Fruit fly (Drosophila melanogaster): ENCODE results near the gene Cpr23B.

The Cpr23B gene

dm6 chr2L:2815673-2816072, 22.5 kb upstream of the Cpr23B start, which contains the start of gene G6P:
TSS of gene G6P (minus strand) at chr2L:2815760.
- TF ChIP-seq CG5204 (GFP tag; optimal IDR thresholded peaks at IDR 0.05): no peak
- TF ChIP-seq kay (GFP tag; ENCODE audit: borderline replicate concordance): no peak
- no peak for TF ChIP-seq Crg-1 (GFP tag; optimal IDR thresholded peaks at IDR 0.05)

dm6 chr2L:2825406-2825805, 12.8 kb upstream of the Cpr23B start, which contains the start of gene CG3123:
TSS of gene CG3123 (minus strand) at chr2L:2825506.
- no peak for TF ChIP-seq tj (GFP tag; optimal IDR thresholded peaks at IDR 0.05)

- TF ChIP-seq CG12768 (GFP tag; optimal IDR thresholded peaks at IDR 0.05): no peak
- no peak for TF ChIP-seq CG33017 (tag; optimal IDR thresholded peaks at IDR 0.05)
- no peak for TF ChIP-seq kay (GFP tag; ENCODE audit: borderline replicate concordance)
- peak; percentile 18 for TF ChIP-seq pad (GFP tag; optimal IDR thresholded peaks at IDR 0.05)
- TF ChIP-seq ovo (GFP tag; optimal IDR thresholded peaks at IDR 0.05): peak; percentile 13
Measured at dm6 chr2L:2829637-2830340, 8.4 kb upstream of the Cpr23B start, which contains the start of gene Duox. TSS of gene Duox (minus strand) at chr2L:2830248.

dm6 chr2L:2830341-2830800, 7.8 kb upstream of the Cpr23B start:
- TF ChIP-seq CG11617 (GFP tag; optimal IDR thresholded peaks at IDR 0.05): no peak
- TF ChIP-seq CG5204 (GFP tag; optimal IDR thresholded peaks at IDR 0.05): peak; percentile 32
- no peak for TF ChIP-seq tj (GFP tag; optimal IDR thresholded peaks at IDR 0.05)
- TF ChIP-seq Mnt (GFP tag; optimal IDR thresholded peaks at IDR 0.05): no peak
- TF ChIP-seq bab1 (GFP tag; optimal IDR thresholded peaks at IDR 0.05): peak; percentile 12
- TF ChIP-seq toe (GFP tag; optimal IDR thresholded peaks at IDR 0.05): peak; percentile 9
- TF ChIP-seq CG14711 (tag; optimal IDR thresholded peaks at IDR 0.05): no peak
- peak; percentile 56 for TF ChIP-seq CG7045 (GFP tag; optimal IDR thresholded peaks at IDR 0.05)

dm6 chr2L:2839850-2840249, 1.6 kb downstream of the Cpr23B start, which contains the start of gene CG2975:
TSS of gene CG2975 (plus strand) at chr2L:2840124.
- TF ChIP-seq pad (GFP tag; optimal IDR thresholded peaks at IDR 0.05): no peak
- no peak for TF ChIP-seq CG33017 (tag; optimal IDR thresholded peaks at IDR 0.05)
- TF ChIP-seq kay (GFP tag; ENCODE audit: borderline replicate concordance): no peak

- TF ChIP-seq CG7101 (tag; optimal IDR thresholded peaks at IDR 0.05) (no peak), cnc (optimal IDR thresholded peaks at IDR 0.05) (no peak), toe (GFP tag; optimal IDR thresholded peaks at IDR 0.05) (no peak), CG7045 (GFP tag; optimal IDR thresholded peaks at IDR 0.05) (no peak), bab1 (GFP tag; optimal IDR thresholded peaks at IDR 0.05) (no peak), Mnt (GFP tag; optimal IDR thresholded peaks at IDR 0.05) (no peak), tj (GFP tag; optimal IDR thresholded peaks at IDR 0.05) (no peak)
Measured at dm6 chr2L:2840311-2840710, 2.1 kb downstream of the Cpr23B start.

dm6 chr2L:2844413-2844812, 6.2 kb downstream of the Cpr23B start, which contains the start of gene CG18558:
TSS of gene CG18558 (minus strand) at chr2L:2844513.
- no peak for TF ChIP-seq tj (GFP tag; optimal IDR thresholded peaks at IDR 0.05)
- no peak for TF ChIP-seq CG14711 (tag; optimal IDR thresholded peaks at IDR 0.05)
- TF ChIP-seq Hr96 (GFP tag; optimal IDR thresholded peaks at IDR 0.05): no peak
- TF ChIP-seq CG11617 (GFP tag; optimal IDR thresholded peaks at IDR 0.05): no peak
- no peak for TF ChIP-seq pad (GFP tag; optimal IDR thresholded peaks at IDR 0.05)
- TF ChIP-seq Clk (GFP tag; optimal IDR thresholded peaks at IDR 0.05): no peak
- TF ChIP-seq CG12768 (GFP tag; optimal IDR thresholded peaks at IDR 0.05): no peak
- no peak for TF ChIP-seq CG7101 (tag; optimal IDR thresholded peaks at IDR 0.05)
- TF ChIP-seq CG7045 (GFP tag; optimal IDR thresholded peaks at IDR 0.05): no peak
- TF ChIP-seq bab1 (GFP tag; optimal IDR thresholded peaks at IDR 0.05): no peak
- no peak for TF ChIP-seq CG33017 (tag; optimal IDR thresholded peaks at IDR 0.05)
- TF ChIP-seq CG5204 (GFP tag; optimal IDR thresholded peaks at IDR 0.05): no peak
- no peak for TF ChIP-seq ovo (GFP tag; optimal IDR thresholded peaks at IDR 0.05)

dm6 chr2L:2845634-2846033, 7.4 kb downstream of the Cpr23B start, which contains the start of gene CG18557:
TSS of gene CG18557 (minus strand) at chr2L:2845734.
- TF ChIP-seq CG12768 (GFP tag; optimal IDR thresholded peaks at IDR 0.05) (no peak), Mnt (GFP tag; optimal IDR thresholded peaks at IDR 0.05) (no peak), kay (GFP tag; ENCODE audit: borderline replicate concordance) (peak; percentile 55)

dm6 chr2L:2847112-2847682, 9.0 kb downstream of the Cpr23B start, which contains the start of the genes CG3117 and CG2983:
TSS of gene CG3117 (minus strand) at chr2L:2847212.
TSS of gene CG2983 (plus strand) at chr2L:2847632.
- no peak for TF ChIP-seq Clk (GFP tag; optimal IDR thresholded peaks at IDR 0.05)
- TF ChIP-seq CG14711 (tag; optimal IDR thresholded peaks at IDR 0.05): no peak
- no peak for TF ChIP-seq CG1620 (GFP tag; optimal IDR thresholded peaks at IDR 0.05)
- no peak for TF ChIP-seq cnc (optimal IDR thresholded peaks at IDR 0.05)
- no peak for TF ChIP-seq CG33017 (tag; optimal IDR thresholded peaks at IDR 0.05)
- no peak for TF ChIP-seq toe (GFP tag; optimal IDR thresholded peaks at IDR 0.05)
- TF ChIP-seq pad (GFP tag; optimal IDR thresholded peaks at IDR 0.05): no peak
- TF ChIP-seq Crg-1 (GFP tag; optimal IDR thresholded peaks at IDR 0.05): no peak
- no peak for TF ChIP-seq Hr96 (GFP tag; optimal IDR thresholded peaks at IDR 0.05)
- TF ChIP-seq cic (GFP tag; optimal IDR thresholded peaks at IDR 0.05): no peak
- TF ChIP-seq CG7101 (tag; optimal IDR thresholded peaks at IDR 0.05): no peak
